Worm (Caenorhabditis elegans) whole organism, L4/young adult: Measurements from ENCODE around the gene Y39G8B.5.

Experiments
- W03F9.2 ChIP-seq: fragments of 150-350 bp; optimal IDR thresholded peaks from 2 replicates; lab custom pipeline; 2014; ENCODE audit warnings: missing biosample characterization, missing genetic modification characterization
- dao-5 ChIP-seq: sonication (generic microtip); optimal IDR thresholded peaks from 2 replicates; lab custom pipeline; 2016; ENCODE audit warnings: missing genotype, missing genetic modification characterization, moderate library complexity, missing compliant biosample characterization

DNA sequence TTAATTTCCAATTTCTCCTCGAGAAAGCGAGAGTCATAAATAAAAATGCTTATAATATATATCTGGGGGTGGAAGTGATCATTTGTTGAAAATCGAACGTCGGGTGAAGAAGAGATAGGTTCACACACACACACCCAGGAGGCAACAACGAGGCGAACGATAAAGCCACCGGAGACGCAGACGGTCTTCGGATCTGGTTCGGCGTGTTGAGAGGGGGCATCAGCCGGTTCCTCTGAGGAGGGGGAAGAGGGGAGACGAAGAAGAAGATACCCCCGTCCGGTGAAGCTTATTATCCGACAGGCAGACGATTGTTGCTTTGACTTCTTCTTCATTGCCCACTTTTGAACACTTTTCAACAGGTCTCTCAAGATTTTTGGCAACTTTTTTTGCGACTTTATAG, 13.1 kb upstream of the Y39G8B.5 start:
- no peak for TF ChIP-seq dao-5
- TF ChIP-seq W03F9.2 (tag; lab: Kevin White, UChicago): no peak
